Worm (Caenorhabditis elegans) whole organism, early embryonic: ENCODE measurements around the gene F40G9.8.

Source experiments
- B0310.2 ChIP-seq: sonication (generic microtip); optimal IDR thresholded peaks from 2 replicates; lab custom pipeline; 2016; ENCODE audit warnings: mild to moderate bottlenecking, missing genetic modification characterization, missing compliant biosample characterization
- F13C5.2 ChIP-seq: sonication (generic microtip); optimal IDR thresholded peaks from 2 replicates; lab custom pipeline; 2017; ENCODE audit warnings: mild to moderate bottlenecking, missing genetic modification characterization, inconsistent platforms, missing compliant biosample characterization
- aly-1 ChIP-seq: sonication (generic microtip); optimal IDR thresholded peaks from 2 replicates; lab custom pipeline; 2016; ENCODE audit warnings: missing genetic modification characterization, missing compliant biosample characterization
- ama-1 ChIP-seq: fragments of 150-350 bp; optimal IDR thresholded peaks from 2 replicates; lab custom pipeline; 2014
- ceh-13 ChIP-seq: fragments of 200-800 bp; sonication (Bioruptor generic); optimal IDR thresholded peaks from 2 replicates; lab custom pipeline; 2018; ENCODE audit warnings: mild to moderate bottlenecking, missing genetic modification characterization, missing compliant biosample characterization
- ceh-36 ChIP-seq: sonication (generic microtip); optimal IDR thresholded peaks from 2 replicates; lab custom pipeline; 2016; ENCODE audit warnings: missing genetic modification characterization, inconsistent platforms, missing compliant biosample characterization
- ets-7 ChIP-seq: sonication (generic microtip); optimal IDR thresholded peaks from 2 replicates; lab custom pipeline; 2016; ENCODE audit warnings: missing genotype, missing genetic modification characterization, missing compliant biosample characterization
- flt-1 ChIP-seq: fragments of 200-800 bp; sonication (Bioruptor generic); IDR thresholded peaks from 2 replicates; pipeline ENCODE4 v1.3.6; 2022; ENCODE audit warnings: missing genetic modification characterization, missing compliant biosample characterization
- hmbx-1 ChIP-seq: sonication (generic microtip); optimal IDR thresholded peaks from 2 replicates; lab custom pipeline; 2016; ENCODE audit warnings: mild to moderate bottlenecking, missing genetic modification characterization, missing compliant biosample characterization
- hmg-4 ChIP-seq: fragments of 200-800 bp; sonication (Bioruptor generic); optimal IDR thresholded peaks from 2 replicates; lab custom pipeline; 2018; ENCODE audit warnings: mild to moderate bottlenecking, missing genetic modification characterization, missing compliant biosample characterization
- hnd-1 ChIP-seq: sonication (generic microtip); optimal IDR thresholded peaks from 2 replicates; lab custom pipeline; 2016; ENCODE audit warnings: missing genetic modification characterization, missing compliant biosample characterization
- pes-1 ChIP-seq: fragments of 200-800 bp; sonication (Bioruptor generic); IDR thresholded peaks from 2 replicates; pipeline ENCODE4 v1.3.6; 2022; ENCODE audit warnings: missing genetic modification reagents, missing genetic modification characterization, missing compliant biosample characterization
- scrt-1 ChIP-seq: fragments of 200-800 bp; sonication (Bioruptor generic); IDR thresholded peaks from 2 replicates; pipeline ENCODE4 v1.3.6; 2022; ENCODE audit warnings: missing genetic modification characterization, missing compliant biosample characterization
- sea-1 ChIP-seq: fragments of 200-800 bp; sonication (Bioruptor generic); conservative IDR thresholded peaks from 2 replicates; pipeline ENCODE4 v1.3.6; 2022; ENCODE audit warnings: missing genetic modification characterization, missing compliant biosample characterization
- tbx-11 ChIP-seq: fragments of 200-800 bp; sonication (Bioruptor generic); IDR thresholded peaks from 2 replicates; pipeline ENCODE4 v1.3.6; 2022; ENCODE audit warnings: missing genetic modification characterization, missing compliant biosample characterization
- tbx-37 ChIP-seq: fragments of 200-800 bp; sonication (Bioruptor generic); conservative IDR thresholded peaks from 2 replicates; pipeline ENCODE4 v1.3.6; 2022; ENCODE audit warnings: missing genetic modification reagents, missing genetic modification characterization, missing compliant biosample characterization
- tra-4 ChIP-seq: sonication (generic microtip); optimal IDR thresholded peaks from 2 replicates; lab custom pipeline; 2017; ENCODE audit warnings: missing genetic modification characterization, missing compliant biosample characterization

The F40G9.8 gene

DNA sequence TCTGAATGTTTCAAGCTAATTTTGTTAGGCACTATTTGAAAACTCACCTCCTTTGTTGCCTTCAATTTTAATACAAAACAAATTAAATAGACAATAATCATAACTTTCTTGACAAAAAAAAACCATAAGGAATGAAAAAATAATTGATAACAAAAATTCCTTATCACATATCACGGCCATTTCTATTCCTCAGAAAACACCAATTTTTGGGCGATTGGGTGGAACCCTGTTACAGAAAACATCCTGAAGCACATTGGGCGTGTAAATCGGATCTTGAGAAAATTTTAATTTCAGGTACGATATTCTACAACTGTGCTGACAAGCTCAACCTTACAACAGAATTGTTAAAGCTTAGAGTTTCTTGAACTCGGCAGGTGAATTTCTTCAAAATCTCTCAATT, at the start of gene F40G9.8:
Gene F40G9.8 (minus strand): TSS at position 101 of the 400 bp plus-strand sequence.
- TF ChIP-seq B0310.2 (no peak), tra-4 (no peak), aly-1 (tag; lab: Kevin White, UChicago) (no peak), flt-1 (GFP tag; lab: Robert Waterston, UW) (no peak), F13C5.2 (tag; lab: Kevin White, UChicago) (no peak), hnd-1 (tag; lab: Kevin White, UChicago) (no peak), pes-1 (GFP tag; lab: Robert Waterston, UW) (no peak), tbx-37 (GFP tag; lab: Robert Waterston, UW) (no peak), hmg-4 (GFP tag; lab: Kevin White, UChicago) (no peak)

- TF ChIP-seq flt-1 (GFP tag; lab: Robert Waterston, UW) (no peak), ama-1 (lab: Kevin White, UChicago) (no peak), ceh-13 (GFP tag; lab: Kevin White, UChicago) (no peak), aly-1 (tag; lab: Kevin White, UChicago) (no peak), pes-1 (GFP tag; lab: Robert Waterston, UW) (no peak), tbx-11 (GFP tag; lab: Robert Waterston, UW) (no peak), ets-7 (tag; lab: Kevin White, UChicago) (no peak), sea-1 (no peak), scrt-1 (no peak), F13C5.2 (tag; lab: Kevin White, UChicago) (no peak), hmbx-1 (tag; lab: Kevin White, UChicago) (no peak), hnd-1 (tag; lab: Kevin White, UChicago) (no peak), ceh-36 (tag; lab: Kevin White, UChicago) (no peak), hmg-4 (GFP tag; lab: Kevin White, UChicago) (no peak), tbx-37 (GFP tag; lab: Robert Waterston, UW) (no peak)
Measured at ce11 chrIII:211387-211786, 46.7 kb upstream of the F40G9.8 start.

DNA sequence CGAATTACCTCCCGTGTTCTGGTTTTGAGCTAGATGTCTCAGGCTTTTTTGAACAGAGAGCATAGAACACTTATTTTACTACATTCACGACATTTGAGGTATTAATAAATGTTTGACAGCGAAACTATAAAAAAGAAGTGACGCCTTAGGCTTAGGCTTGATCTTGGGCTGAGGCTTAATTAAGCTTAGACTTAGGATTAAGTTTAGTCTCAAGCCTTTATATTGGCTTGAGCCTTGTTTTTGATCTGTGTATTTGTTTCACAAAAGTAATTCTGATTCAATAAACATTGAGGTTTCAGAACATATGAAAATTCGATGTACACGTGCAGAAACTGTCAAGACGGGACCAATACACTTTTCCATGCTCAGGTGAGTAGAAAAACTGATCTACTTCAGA, 45.0 kb upstream of the F40G9.8 start, which contains the start of gene klp-20:
Gene klp-20 (plus strand): TSS at position 298 of the 397 bp plus-strand sequence.
- TF ChIP-seq B0310.2 (no peak), ceh-36 (tag; lab: Kevin White, UChicago) (no peak)

DNA sequence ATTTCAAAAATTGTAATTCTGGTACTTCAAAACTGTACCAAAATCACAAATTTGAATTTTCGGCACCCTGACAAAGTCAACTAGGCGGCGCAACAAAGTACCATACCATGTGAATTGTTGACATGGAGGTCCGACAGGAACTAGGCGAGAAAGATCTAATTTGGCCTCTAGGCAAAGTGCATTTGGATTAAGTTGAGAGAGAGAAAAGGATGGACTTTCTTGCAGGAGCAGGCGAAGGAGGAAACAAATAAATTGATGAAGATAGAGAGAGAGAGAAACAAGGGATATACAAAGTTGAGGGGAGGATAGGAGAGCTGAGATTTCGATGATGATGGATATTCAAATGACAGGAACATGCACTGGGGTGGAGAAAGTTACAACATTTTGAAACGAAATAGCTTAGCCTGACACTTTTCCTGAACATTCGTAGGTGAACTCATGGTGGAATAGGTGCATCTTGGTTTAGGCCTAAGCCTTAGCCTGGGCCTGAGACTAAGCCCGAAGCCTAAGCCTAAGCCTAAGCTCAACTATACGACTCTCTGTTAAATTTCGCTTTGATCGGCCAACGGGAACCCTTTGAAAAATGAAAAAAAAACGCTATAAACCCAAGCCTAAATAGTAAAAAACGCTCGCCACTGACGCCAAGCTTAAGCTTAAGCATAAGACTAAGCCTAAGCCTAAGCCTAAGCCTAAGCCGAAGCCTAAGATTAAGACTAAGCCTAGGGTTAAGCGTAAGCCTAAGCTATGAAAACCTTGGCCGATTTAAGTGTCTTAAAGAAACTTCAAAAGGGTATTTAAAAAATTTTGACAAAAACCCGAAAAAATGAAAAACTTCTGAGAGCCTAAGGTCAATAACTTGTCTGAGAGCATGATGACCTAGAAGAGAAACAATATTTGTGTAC, 44.4 kb upstream of the F40G9.8 start:
- TF ChIP-seq ama-1 (lab: Kevin White, UChicago) (no peak), tra-4 (no peak), sea-1 (no peak), pes-1 (GFP tag; lab: Robert Waterston, UW) (no peak), F13C5.2 (tag; lab: Kevin White, UChicago) (no peak), ceh-13 (GFP tag; lab: Kevin White, UChicago) (no peak)

DNA sequence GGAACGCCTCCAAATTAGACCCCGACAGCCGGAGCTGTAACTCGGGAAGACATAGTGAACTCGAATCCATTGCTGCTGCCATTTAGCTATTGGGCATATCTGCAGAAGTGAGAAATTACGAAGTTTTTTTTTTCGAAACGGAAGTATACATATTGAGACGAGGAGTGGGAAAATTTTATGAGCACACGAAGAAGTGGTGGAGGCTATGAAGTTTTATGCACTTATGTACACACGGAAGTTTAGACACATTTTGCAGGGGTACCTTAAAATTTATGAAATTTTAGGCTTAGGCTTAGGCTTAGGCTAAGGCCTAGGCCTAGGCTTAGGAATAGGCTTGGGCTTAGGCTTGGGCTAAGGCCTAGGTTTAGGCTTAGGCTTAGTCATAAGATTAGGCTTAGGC, 42.3 kb upstream of the F40G9.8 start, which contains the start of gene W10C4.1:
Gene W10C4.1 (minus strand): TSS at position 101 of the 400 bp plus-strand sequence.
- TF ChIP-seq scrt-1: no peak

- no peak for TF ChIP-seq hmg-4 (GFP tag; lab: Kevin White, UChicago)
- no peak for TF ChIP-seq F13C5.2 (tag; lab: Kevin White, UChicago)
- no peak for TF ChIP-seq ets-7 (tag; lab: Kevin White, UChicago)
- TF ChIP-seq ceh-36 (tag; lab: Kevin White, UChicago): no peak
- no peak for TF ChIP-seq ama-1 (lab: Kevin White, UChicago)
- TF ChIP-seq ceh-13 (GFP tag; lab: Kevin White, UChicago): no peak
- TF ChIP-seq scrt-1: no peak
- no peak for TF ChIP-seq hmbx-1 (tag; lab: Kevin White, UChicago)
- no peak for TF ChIP-seq pes-1 (GFP tag; lab: Robert Waterston, UW)
- no peak for TF ChIP-seq tbx-11 (GFP tag; lab: Robert Waterston, UW)
- no peak for TF ChIP-seq B0310.2
- no peak for TF ChIP-seq tbx-37 (GFP tag; lab: Robert Waterston, UW)
- no peak for TF ChIP-seq tra-4
- TF ChIP-seq hnd-1 (tag; lab: Kevin White, UChicago): no peak
Measured at ce11 chrIII:203953-204352, 39.3 kb upstream of the F40G9.8 start.

DNA sequence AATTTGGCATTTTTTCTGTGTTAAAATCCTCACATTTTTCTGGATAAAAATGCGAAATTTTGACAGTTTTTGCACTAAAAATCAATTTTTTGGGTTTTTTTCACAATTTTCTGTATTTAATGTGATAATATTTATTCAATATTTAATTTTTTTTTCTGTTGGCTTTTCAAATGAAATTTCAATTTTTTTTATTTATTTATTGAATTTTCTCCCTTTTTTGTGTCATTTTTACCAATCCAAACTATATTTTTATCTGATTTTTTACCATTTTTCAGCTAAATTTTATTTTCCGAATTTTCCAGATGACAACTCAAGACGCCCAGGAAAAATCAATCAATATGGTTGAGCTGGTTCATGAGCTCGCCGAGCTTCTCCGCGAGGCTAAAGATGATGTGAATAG, 29.5 kb upstream of the F40G9.8 start, which contains the start of gene F40G9.17:
Gene F40G9.17 (plus strand): TSS at position 301 of the 400 bp plus-strand sequence.
- TF ChIP-seq ceh-36 (tag; lab: Kevin White, UChicago) (no peak), ets-7 (tag; lab: Kevin White, UChicago) (no peak), flt-1 (GFP tag; lab: Robert Waterston, UW) (no peak), B0310.2 (no peak), hmg-4 (GFP tag; lab: Kevin White, UChicago) (no peak), hnd-1 (tag; lab: Kevin White, UChicago) (no peak), aly-1 (tag; lab: Kevin White, UChicago) (no peak), sea-1 (no peak)

DNA sequence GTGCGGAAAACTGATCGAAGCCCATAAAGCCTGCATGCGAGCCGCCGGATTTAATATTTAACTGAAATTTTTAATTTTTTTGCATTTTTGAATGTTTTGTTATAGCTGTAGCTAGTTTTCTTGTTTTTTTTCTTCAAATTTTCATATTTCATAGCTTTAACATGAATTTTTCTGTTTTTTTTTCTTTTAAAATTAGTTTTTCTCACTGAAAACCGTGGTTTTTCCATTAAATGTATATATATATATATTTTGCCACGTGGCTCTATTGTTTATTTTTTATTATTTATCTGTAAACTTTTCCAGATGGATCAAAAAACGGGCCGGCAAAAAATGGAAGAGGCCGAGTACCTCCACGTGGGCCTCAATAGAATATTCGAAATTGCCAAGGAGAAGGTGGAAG, 27.1 kb upstream of the F40G9.8 start, which contains the start of gene sec-20:
Gene sec-20 (plus strand): TSS at position 301 of the 400 bp plus-strand sequence.
- no peak for TF ChIP-seq F13C5.2 (tag; lab: Kevin White, UChicago)
- TF ChIP-seq hmg-4 (GFP tag; lab: Kevin White, UChicago): no peak
- no peak for TF ChIP-seq ceh-36 (tag; lab: Kevin White, UChicago)
- TF ChIP-seq flt-1 (GFP tag; lab: Robert Waterston, UW): no peak
- TF ChIP-seq tra-4: no peak
- no peak for TF ChIP-seq tbx-11 (GFP tag; lab: Robert Waterston, UW)
- TF ChIP-seq tbx-37 (GFP tag; lab: Robert Waterston, UW): no peak
- no peak for TF ChIP-seq hnd-1 (tag; lab: Kevin White, UChicago)
- no peak for TF ChIP-seq ceh-13 (GFP tag; lab: Kevin White, UChicago)
- TF ChIP-seq aly-1 (tag; lab: Kevin White, UChicago): no peak
- no peak for TF ChIP-seq B0310.2
- no peak for TF ChIP-seq pes-1 (GFP tag; lab: Robert Waterston, UW)
- TF ChIP-seq ets-7 (tag; lab: Kevin White, UChicago): no peak
- TF ChIP-seq ama-1 (lab: Kevin White, UChicago): no peak
- no peak for TF ChIP-seq hmbx-1 (tag; lab: Kevin White, UChicago)
